Worm (Caenorhabditis elegans) whole organism, L3 larva: ENCODE measurements around the gene hmg-5.

Experiments used
- ZK546.5 ChIP-seq: sonication (generic microtip); optimal IDR thresholded peaks from 2 replicates; lab custom pipeline; 2017; ENCODE audit warnings: missing biosample characterization, missing genetic modification characterization
- elt-1 ChIP-seq: fragments of 150-350 bp; optimal IDR thresholded peaks from 2 replicates; lab custom pipeline; 2014; ENCODE audit warnings: missing biosample characterization, missing genetic modification characterization
- mdl-1 ChIP-seq: fragments of 150-350 bp; optimal IDR thresholded peaks from 2 replicates; lab custom pipeline; 2014; ENCODE audit warnings: missing biosample characterization, missing genetic modification characterization
- nhr-11 ChIP-seq: fragments of 150-350 bp; optimal IDR thresholded peaks from 2 replicates; lab custom pipeline; 2014; ENCODE audit warnings: missing biosample characterization, missing genetic modification characterization
- nhr-76 ChIP-seq: fragments of 150-350 bp; sonication (generic microtip); optimal IDR thresholded peaks from 5 replicates; lab custom pipeline; 2014; ENCODE audit warnings: missing biosample characterization, missing genetic modification characterization
- pha-4 ChIP-seq: fragments of 150-350 bp; optimal IDR thresholded peaks from 2 replicates; lab custom pipeline; 2014; ENCODE audit warnings: missing biosample characterization, missing genetic modification reagents, missing genetic modification characterization
- skn-1 ChIP-seq: fragments of 150-350 bp; optimal IDR thresholded peaks from 2 replicates; lab custom pipeline; 2014; ENCODE audit warnings: missing biosample characterization, missing genetic modification characterization
- tbx-2 ChIP-seq: sonication (generic microtip); optimal IDR thresholded peaks from 2 replicates; lab custom pipeline; 2016; ENCODE audit warnings: mild to moderate bottlenecking, missing genetic modification characterization, missing compliant biosample characterization
- unc-39 ChIP-seq: sonication (generic microtip); optimal IDR thresholded peaks from 4 replicates; lab custom pipeline; 2017; ENCODE audit warnings: missing biosample characterization, missing genetic modification characterization
- unc-62 ChIP-seq: fragments of 150-350 bp; sonication (generic microtip); optimal IDR thresholded peaks from 4 replicates; lab custom pipeline; 2014; ENCODE audit warnings: missing biosample characterization, missing genetic modification reagents, missing genetic modification characterization

ce11 chrIV:7659481-7659880, 13.5 kb upstream of the hmg-5 start:
- TF ChIP-seq pha-4 = no peak
- no peak for TF ChIP-seq elt-1
- TF ChIP-seq unc-39 (tag; lab: Kevin White, UChicago) = no peak
- no peak for TF ChIP-seq unc-62
- TF ChIP-seq tbx-2 (tag; lab: Kevin White, UChicago) = no peak
- no peak for TF ChIP-seq ZK546.5 (tag; lab: Kevin White, UChicago)
- TF ChIP-seq mdl-1 (tag; lab: Kevin White, UChicago) = no peak
- no peak for TF ChIP-seq nhr-76 (tag; lab: Kevin White, UChicago)
- TF ChIP-seq skn-1 (tag; lab: Kevin White, UChicago) = no peak
- no peak for TF ChIP-seq nhr-11
